Fruit fly (Drosophila melanogaster): ENCODE results near the gene Ref1.

The Ref1 gene

DNA sequence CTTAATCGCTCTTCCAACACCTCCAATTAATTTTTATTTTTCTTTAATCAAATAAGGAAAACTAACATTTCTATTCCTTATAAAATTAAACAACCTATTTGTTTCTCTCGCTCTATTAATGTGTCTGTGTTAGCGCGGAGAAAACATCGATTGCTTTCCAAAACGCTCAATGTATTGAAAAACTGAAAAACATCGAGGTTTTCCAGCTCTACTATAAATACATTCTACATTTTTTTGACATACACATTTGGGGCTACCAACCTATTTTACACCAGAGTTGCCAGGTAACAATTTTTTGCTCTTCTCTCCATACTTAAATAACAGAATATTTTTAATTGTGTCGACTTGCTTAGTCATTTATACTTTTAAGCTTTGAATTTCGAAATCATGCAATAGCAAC is 11.7 kb upstream of the Ref1 start (continued):
- TF ChIP-seq CG4360 (GFP tag; IDR thresholded peaks at IDR 0.05) (no peak), pita (GFP tag; optimal IDR thresholded peaks at IDR 0.05) (peak; percentile 10), corto (GFP tag; optimal IDR thresholded peaks at IDR 0.05) (no peak), CG1603 (tag; optimal IDR thresholded peaks at IDR 0.05) (peak; percentile 70), CG7786 (GFP tag; optimal IDR thresholded peaks at IDR 0.05) (no peak), Dbx (GFP tag; IDR thresholded peaks at IDR 0.05) (no peak), gsb-n (tag; optimal IDR thresholded peaks at IDR 0.05) (no peak), GATAe (GFP tag; conservative IDR thresholded peaks at IDR 0.05) (no peak), CG6683 (GFP tag; optimal IDR thresholded peaks at IDR 0.05) (no peak), CG9215 (GFP tag; IDR thresholded peaks at IDR 0.05) (no peak), BEAF-32 (GFP tag; optimal IDR thresholded peaks at IDR 0.05) (peak; percentile 71), CG13296 (GFP tag; optimal IDR thresholded peaks at IDR 0.05) (peak; percentile 21), Fer1 (GFP tag; optimal IDR thresholded peaks at IDR 0.05) (no peak), unc-4 (GFP tag; IDR thresholded peaks at IDR 0.05; ENCODE audit: partially characterized antibody) (peak; percentile 69), CG10267 (tag; optimal IDR thresholded peaks at IDR 0.05) (peak; percentile 70), CG12236 (GFP tag; optimal IDR thresholded peaks at IDR 0.05) (no peak), CG6654 (GFP tag; optimal IDR thresholded peaks at IDR 0.05) (no peak), Gug (GFP tag; IDR thresholded peaks at IDR 0.05) (no peak), trh (GFP tag; optimal IDR thresholded peaks at IDR 0.05) (no peak), CG8089 (GFP tag; optimal IDR thresholded peaks at IDR 0.05) (no peak), CG4617 (GFP tag; optimal IDR thresholded peaks at IDR 0.05; ENCODE audit: borderline replicate concordance) (peak; percentile 24), CG7839 (tag; optimal IDR thresholded peaks at IDR 0.05) (no peak), row (GFP tag; IDR thresholded peaks at IDR 0.05) (peak; percentile 64), yki (optimal IDR thresholded peaks at IDR 0.05) (no peak), ewg (GFP tag; optimal IDR thresholded peaks at IDR 0.05) (no peak)

DNA sequence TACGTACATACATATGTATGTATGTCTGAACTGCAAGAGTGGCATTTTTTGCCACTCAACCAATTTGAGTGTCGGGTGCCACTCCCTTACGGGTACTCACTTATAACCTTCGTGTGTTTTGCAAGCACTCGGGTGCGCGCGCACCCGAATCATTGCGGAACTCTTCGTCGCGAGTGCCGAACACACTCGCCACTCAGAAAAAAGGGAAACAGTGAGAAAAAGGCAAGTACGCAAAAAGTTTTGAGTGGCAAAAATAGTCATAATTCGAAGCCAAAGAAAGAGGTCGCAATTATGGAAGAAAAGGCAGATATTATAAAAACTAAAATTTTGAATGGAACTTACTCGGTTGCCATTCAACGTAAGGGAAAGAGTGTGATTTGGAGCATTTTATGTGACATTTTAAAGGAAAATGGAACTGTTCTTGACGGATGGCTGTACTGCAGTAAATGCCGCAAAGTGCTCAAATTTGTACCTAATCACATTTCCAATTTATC is 10.2 kb upstream of the Ref1 start:
- TF ChIP-seq ewg (GFP tag; optimal IDR thresholded peaks at IDR 0.05) (peak; percentile 59), NC2α (GFP tag; optimal IDR thresholded peaks at IDR 0.05) (no peak), CG13287 (GFP tag; IDR thresholded peaks at IDR 0.05; ENCODE audit: partially characterized antibody) (peak; percentile 21; the same call in 1 of the 2 replicates), ash1 (GFP tag; optimal IDR thresholded peaks at IDR 0.05) (peak; percentile 33), CG10543 (GFP tag; optimal IDR thresholded peaks at IDR 0.05) (peak; percentile 3), Ssrp (tag; optimal IDR thresholded peaks at IDR 0.05) (no peak), CG2120 (GFP tag; optimal IDR thresholded peaks at IDR 0.05) (peak; percentile 20), sob (GFP tag; IDR thresholded peaks at IDR 0.05) (0 out of 2 replicates have a peak, but pooled peaks have one; percentile 15), CG15514 (GFP tag; optimal IDR thresholded peaks at IDR 0.05) (peak; percentile 68), CG12659 (GFP tag; optimal IDR thresholded peaks at IDR 0.05) (peak; percentile 25), MBD-R2 (GFP tag; IDR thresholded peaks at IDR 0.05) (0 out of 2 replicates have a peak, but pooled peaks have one; percentile 18), lov (optimal IDR thresholded peaks at IDR 0.05) (no peak), lov (GFP tag; IDR thresholded peaks at IDR 0.05) (no peak), sug (tag; optimal IDR thresholded peaks at IDR 0.05) (peak; percentile 40), CG15479 (GFP tag; optimal IDR thresholded peaks at IDR 0.05) (peak; percentile 81), CG10366 (GFP tag; IDR thresholded peaks at IDR 0.05) (no peak), CG18599 (GFP tag; optimal IDR thresholded peaks at IDR 0.05) (no peak), CG13624 (GFP tag; optimal IDR thresholded peaks at IDR 0.05) (peak; percentile 33), zf30C (GFP tag; optimal IDR thresholded peaks at IDR 0.05) (peak; percentile 52), seq (GFP tag; IDR thresholded peaks at IDR 0.05) (0 out of 2 replicates have a peak, but pooled peaks have one; percentile 5), dysf (GFP tag; IDR thresholded peaks at IDR 0.05) (0 out of 3 replicates have a peak, but pooled peaks have one; percentile 7), CG9932 (GFP tag; IDR thresholded peaks at IDR 0.05) (peak; percentile 48), cwo (GFP tag; optimal IDR thresholded peaks at IDR 0.05) (peak; percentile 33), Rfx (GFP tag; IDR thresholded peaks at IDR 0.05) (peak; percentile 23; the same call in 1 of the 2 replicates), ci (GFP tag; IDR thresholded peaks at IDR 0.05) (0 out of 3 replicates have a peak, but pooled peaks have one; percentile 28), CG31365 (tag; optimal IDR thresholded peaks at IDR 0.05) (peak; percentile 10), Fer1 (GFP tag; optimal IDR thresholded peaks at IDR 0.05) (peak; percentile 37)

Measured in whole organism, embryonic.